Fruit fly (Drosophila melanogaster) whole organism, adult: ENCODE results near the gene CG34384.

Source experiments
- CG11617 ChIP-seq: fragments of 200-800 bp; sonication (Bioruptor generic); optimal IDR thresholded peaks from 2 replicates; lab custom pipeline; 2017; ENCODE audit warnings: mild to moderate bottlenecking, missing biosample characterization, missing genetic modification reagents, missing genetic modification characterization
- CG12768 ChIP-seq: fragments of 200-800 bp; sonication (Bioruptor generic); optimal IDR thresholded peaks from 2 replicates; lab custom pipeline; 2017; ENCODE audit warnings: missing biosample characterization, missing genetic modification characterization, mild to moderate bottlenecking, moderate library complexity, missing genetic modification reagents
- CG33017 ChIP-seq: fragments of 200-800 bp; sonication (Bioruptor generic); optimal IDR thresholded peaks from 2 replicates; lab custom pipeline; 2018; ENCODE audit warnings: missing biosample characterization, mild to moderate bottlenecking, missing genetic modification characterization, moderate library complexity
- CG5204 ChIP-seq: fragments of 200-800 bp; sonication (Bioruptor generic); optimal IDR thresholded peaks from 2 replicates; lab custom pipeline; 2016; ENCODE audit warnings: missing biosample characterization, missing genetic modification characterization
- Clk ChIP-seq: fragments of 200-800 bp; sonication (Bioruptor generic); optimal IDR thresholded peaks from 2 replicates; lab custom pipeline; 2017; ENCODE audit warnings: missing biosample characterization, missing genetic modification characterization
- Crg-1 ChIP-seq: fragments of 200-800 bp; sonication (Bioruptor generic); optimal IDR thresholded peaks from 2 replicates; lab custom pipeline; 2016; ENCODE audit warnings: missing biosample characterization, missing genetic modification characterization
- Hr96 ChIP-seq: fragments of 200-800 bp; sonication (Bioruptor generic); optimal IDR thresholded peaks from 2 replicates; lab custom pipeline; 2016; ENCODE audit warnings: missing biosample characterization, missing genetic modification characterization
- Mnt ChIP-seq: fragments of 200-800 bp; sonication (Bioruptor generic); optimal IDR thresholded peaks from 2 replicates; lab custom pipeline; 2016; ENCODE audit warnings: missing biosample characterization, mild to moderate bottlenecking, missing genetic modification characterization
- bab1 ChIP-seq: fragments of 200-800 bp; sonication (Bioruptor generic); optimal IDR thresholded peaks from 3 replicates; lab custom pipeline; 2019; ENCODE audit warnings: missing biosample characterization, mild to moderate bottlenecking, missing genetic modification characterization, moderate library complexity
- cic ChIP-seq: fragments of 200-800 bp; sonication (Bioruptor generic); optimal IDR thresholded peaks from 2 replicates; lab custom pipeline; 2017; ENCODE audit warnings: missing biosample characterization, mild to moderate bottlenecking, missing genetic modification characterization, moderate library complexity
- kay ChIP-seq: fragments of 200-800 bp; sonication (Bioruptor generic); peaks from one replicate; lab custom pipeline; 2016; ENCODE audit warnings: missing biosample characterization, missing genetic modification characterization, borderline replicate concordance
- pad ChIP-seq: fragments of 200-800 bp; sonication (Bioruptor generic); optimal IDR thresholded peaks from 3 replicates; lab custom pipeline; 2017; ENCODE audit warnings: missing biosample characterization, missing genetic modification characterization, mild to moderate bottlenecking, moderate library complexity, missing genetic modification reagents

DNA sequence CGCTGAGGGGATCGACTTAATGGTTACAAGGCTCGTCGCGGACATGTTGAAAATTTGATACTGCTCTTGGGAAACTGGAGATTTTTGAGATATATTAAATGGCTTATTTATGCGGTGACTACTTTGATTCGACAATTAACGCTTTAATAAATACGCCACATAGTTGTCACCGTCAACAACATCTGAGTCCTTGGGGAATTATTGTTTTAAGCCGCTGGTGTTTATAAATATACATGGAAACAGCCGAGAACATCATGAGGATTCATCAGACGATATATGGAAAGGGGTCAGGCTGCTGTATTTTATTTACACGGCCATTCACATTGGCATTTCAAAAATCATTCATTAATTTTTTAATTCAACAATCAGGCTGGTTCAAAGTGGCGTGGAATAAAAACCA lies 42.5 kb upstream of the CG34384 start, which contains the start of gene CG11286:
- TF ChIP-seq CG11617 (GFP tag; lab: Kevin White, UChicago): no peak
- no peak for TF ChIP-seq kay (GFP tag; lab: Kevin White, UChicago)
- no peak for TF ChIP-seq Mnt (GFP tag; lab: Kevin White, UChicago)
- TF ChIP-seq Clk (GFP tag; lab: Kevin White, UChicago): no peak
- TF ChIP-seq cic (GFP tag; lab: Kevin White, UChicago): no peak
- no peak for TF ChIP-seq pad (GFP tag; lab: Kevin White, UChicago)
- no peak for TF ChIP-seq CG12768 (GFP tag; lab: Kevin White, UChicago)
- TF ChIP-seq bab1 (GFP tag; lab: Kevin White, UChicago): no peak
- TF ChIP-seq Hr96: no peak
- no peak for TF ChIP-seq CG33017
- TF ChIP-seq CG5204 (GFP tag; lab: Kevin White, UChicago): no peak
- no peak for TF ChIP-seq Crg-1 (GFP tag; lab: Kevin White, UChicago)
